Worm (Caenorhabditis elegans) whole organism, L3 larva: ENCODE data around the gene Y47A7.2.

Source experiments
- ceh-82 ChIP-seq: fragments of 150-350 bp; optimal IDR thresholded peaks from 2 replicates; lab custom pipeline; 2014; ENCODE audit warnings: missing biosample characterization, missing genetic modification characterization
- ceh-9 ChIP-seq: sonication (generic microtip); optimal IDR thresholded peaks from 2 replicates; lab custom pipeline; 2018; ENCODE audit warnings: missing biosample characterization, missing genetic modification characterization
- egl-27 ChIP-seq: sonication (generic microtip); optimal IDR thresholded peaks from 4 replicates; lab custom pipeline; 2017; ENCODE audit warnings: missing biosample characterization, missing genetic modification reagents, missing genetic modification characterization
- elt-2 ChIP-seq: sonication (generic microtip); optimal IDR thresholded peaks from 2 replicates; lab custom pipeline; 2016; ENCODE audit warnings: missing genetic modification reagents, mild to moderate bottlenecking, missing genetic modification characterization, missing compliant biosample characterization
- elt-3 ChIP-seq, 3 experiments: fragments of 150-350 bp in 1 of 3; sonication (generic microtip) in 2 of 3; optimal IDR thresholded peaks; 2 replicates in 2 of 3; 4 replicates in 1 of 3; lab custom pipeline; 2014 to 2017; ENCODE audit warnings: missing biosample characterization in 3 of 3, missing genetic modification characterization in 3 of 3
- lin-15B ChIP-seq: fragments of 150-350 bp; optimal IDR thresholded peaks from 2 replicates; lab custom pipeline; 2014; ENCODE audit warnings: missing biosample characterization, missing genetic modification characterization
- nhr-12 ChIP-seq: fragments of 150-350 bp; optimal IDR thresholded peaks from 2 replicates; lab custom pipeline; 2014; ENCODE audit warnings: missing biosample characterization, missing genetic modification characterization
- nhr-237 ChIP-seq: fragments of 150-350 bp; optimal IDR thresholded peaks from 2 replicates; lab custom pipeline; 2014; ENCODE audit warnings: missing biosample characterization, missing genetic modification characterization
- nhr-77 ChIP-seq: fragments of 150-350 bp; optimal IDR thresholded peaks from 2 replicates; lab custom pipeline; 2014; ENCODE audit warnings: missing biosample characterization, missing genetic modification characterization
- pqm-1 ChIP-seq: fragments of 150-350 bp; optimal IDR thresholded peaks from 2 replicates; lab custom pipeline; 2017; ENCODE audit warnings: missing biosample characterization, missing genetic modification characterization, inconsistent platforms
- snpc-4 ChIP-seq: fragments of 150-350 bp; optimal IDR thresholded peaks from 2 replicates; lab custom pipeline; 2014; ENCODE audit warnings: missing biosample characterization, missing genetic modification characterization
- unc-39 ChIP-seq: sonication (generic microtip); optimal IDR thresholded peaks from 4 replicates; lab custom pipeline; 2017; ENCODE audit warnings: missing biosample characterization, missing genetic modification characterization
- ztf-11 ChIP-seq: fragments of 150-350 bp; optimal IDR thresholded peaks from 2 replicates; lab custom pipeline; 2014; ENCODE audit warnings: missing biosample characterization, missing genetic modification characterization

DNA sequence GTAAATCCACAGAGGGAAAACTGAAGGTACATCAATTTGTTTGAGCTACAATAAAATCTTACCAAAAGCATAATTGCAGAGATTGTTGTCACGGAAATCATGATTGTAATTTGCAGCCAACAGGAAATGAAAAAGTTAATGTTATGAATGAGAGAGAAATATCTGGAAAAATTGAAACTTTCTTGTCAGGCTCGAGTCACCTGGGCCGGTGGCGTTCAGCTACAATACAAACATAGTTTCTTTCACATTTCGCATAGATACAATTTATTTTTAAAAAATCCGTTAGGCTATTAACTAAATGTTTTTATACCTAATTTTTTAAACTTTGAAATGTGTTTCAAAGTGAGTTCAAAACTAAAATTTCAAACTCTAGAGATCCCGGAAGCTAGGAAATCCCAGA, 40.5 kb downstream of the Y47A7.2 start, which contains the start of gene srx-39:
- TF ChIP-seq ceh-82 = no peak
- no peak for TF ChIP-seq ztf-11
- TF ChIP-seq snpc-4 = no peak
- TF ChIP-seq ceh-9 (tag; lab: Kevin White, UChicago) = no peak
- TF ChIP-seq nhr-77 (tag; lab: Kevin White, UChicago) = no peak
- no peak for TF ChIP-seq pqm-1 (tag; lab: Kevin White, UChicago)
- no peak for TF ChIP-seq elt-2 (tag; lab: Kevin White, UChicago)
- TF ChIP-seq nhr-12 (tag; lab: Kevin White, UChicago) = no peak
- TF ChIP-seq egl-27 (tag; lab: Kevin White, UChicago) = no peak
- no peak for TF ChIP-seq lin-15B (tag; lab: Kevin White, UChicago)
- TF ChIP-seq nhr-237 (tag; lab: Kevin White, UChicago) = no peak
- TF ChIP-seq unc-39 (tag; lab: Kevin White, UChicago) = no peak
- TF ChIP-seq elt-3 (tag; optimal IDR thresholded peaks at IDR 0.05; lab: Kevin White, UChicago) = no peak
